Worm (Caenorhabditis elegans) whole organism, early embryonic: Measurements from ENCODE around the gene srd-58.

Experiments
- B0310.2 ChIP-seq: sonication (generic microtip); optimal IDR thresholded peaks from 2 replicates; lab custom pipeline; 2016; ENCODE audit warnings: mild to moderate bottlenecking, missing genetic modification characterization, missing compliant biosample characterization
- F13C5.2 ChIP-seq: sonication (generic microtip); optimal IDR thresholded peaks from 2 replicates; lab custom pipeline; 2017; ENCODE audit warnings: mild to moderate bottlenecking, missing genetic modification characterization, inconsistent platforms, missing compliant biosample characterization
- aly-1 ChIP-seq: sonication (generic microtip); optimal IDR thresholded peaks from 2 replicates; lab custom pipeline; 2016; ENCODE audit warnings: missing genetic modification characterization, missing compliant biosample characterization
- ama-1 ChIP-seq: fragments of 150-350 bp; optimal IDR thresholded peaks from 2 replicates; lab custom pipeline; 2014
- ceh-13 ChIP-seq: fragments of 200-800 bp; sonication (Bioruptor generic); optimal IDR thresholded peaks from 2 replicates; lab custom pipeline; 2018; ENCODE audit warnings: mild to moderate bottlenecking, missing genetic modification characterization, missing compliant biosample characterization
- ceh-36 ChIP-seq: sonication (generic microtip); optimal IDR thresholded peaks from 2 replicates; lab custom pipeline; 2016; ENCODE audit warnings: missing genetic modification characterization, inconsistent platforms, missing compliant biosample characterization
- ets-7 ChIP-seq: sonication (generic microtip); optimal IDR thresholded peaks from 2 replicates; lab custom pipeline; 2016; ENCODE audit warnings: missing genotype, missing genetic modification characterization, missing compliant biosample characterization
- flt-1 ChIP-seq: fragments of 200-800 bp; sonication (Bioruptor generic); IDR thresholded peaks from 2 replicates; pipeline ENCODE4 v1.3.6; 2022; ENCODE audit warnings: missing genetic modification characterization, missing compliant biosample characterization
- hmbx-1 ChIP-seq: sonication (generic microtip); optimal IDR thresholded peaks from 2 replicates; lab custom pipeline; 2016; ENCODE audit warnings: mild to moderate bottlenecking, missing genetic modification characterization, missing compliant biosample characterization
- hmg-4 ChIP-seq: fragments of 200-800 bp; sonication (Bioruptor generic); optimal IDR thresholded peaks from 2 replicates; lab custom pipeline; 2018; ENCODE audit warnings: mild to moderate bottlenecking, missing genetic modification characterization, missing compliant biosample characterization
- hnd-1 ChIP-seq: sonication (generic microtip); optimal IDR thresholded peaks from 2 replicates; lab custom pipeline; 2016; ENCODE audit warnings: missing genetic modification characterization, missing compliant biosample characterization
- pes-1 ChIP-seq: fragments of 200-800 bp; sonication (Bioruptor generic); IDR thresholded peaks from 2 replicates; pipeline ENCODE4 v1.3.6; 2022; ENCODE audit warnings: missing genetic modification reagents, missing genetic modification characterization, missing compliant biosample characterization
- scrt-1 ChIP-seq: fragments of 200-800 bp; sonication (Bioruptor generic); IDR thresholded peaks from 2 replicates; pipeline ENCODE4 v1.3.6; 2022; ENCODE audit warnings: missing genetic modification characterization, missing compliant biosample characterization
- sea-1 ChIP-seq: fragments of 200-800 bp; sonication (Bioruptor generic); conservative IDR thresholded peaks from 2 replicates; pipeline ENCODE4 v1.3.6; 2022; ENCODE audit warnings: missing genetic modification characterization, missing compliant biosample characterization
- tbx-11 ChIP-seq: fragments of 200-800 bp; sonication (Bioruptor generic); IDR thresholded peaks from 2 replicates; pipeline ENCODE4 v1.3.6; 2022; ENCODE audit warnings: missing genetic modification characterization, missing compliant biosample characterization
- tbx-37 ChIP-seq: fragments of 200-800 bp; sonication (Bioruptor generic); conservative IDR thresholded peaks from 2 replicates; pipeline ENCODE4 v1.3.6; 2022; ENCODE audit warnings: missing genetic modification reagents, missing genetic modification characterization, missing compliant biosample characterization
- tra-4 ChIP-seq: sonication (generic microtip); optimal IDR thresholded peaks from 2 replicates; lab custom pipeline; 2017; ENCODE audit warnings: missing genetic modification characterization, missing compliant biosample characterization

The srd-58 gene

ce11 chrII:7204951-7205350, at the start of gene srd-58:
srd-58 (minus strand) TSS chrII:7205051.
- TF ChIP-seq scrt-1 (no peak), tra-4 (tag; lab: Kevin White, UChicago) (no peak), hmg-4 (GFP tag; lab: Kevin White, UChicago) (no peak), ets-7 (no peak), sea-1 (GFP tag; lab: Robert Waterston, UW) (no peak), hmbx-1 (no peak), flt-1 (GFP tag; lab: Robert Waterston, UW) (no peak), ceh-13 (GFP tag; lab: Kevin White, UChicago) (no peak), aly-1 (tag; lab: Kevin White, UChicago) (no peak), ceh-36 (tag; lab: Kevin White, UChicago) (no peak), B0310.2 (tag; lab: Kevin White, UChicago) (no peak), tbx-11 (GFP tag; lab: Robert Waterston, UW) (no peak), ama-1 (lab: Kevin White, UChicago) (no peak), hnd-1 (tag; lab: Kevin White, UChicago) (no peak)

DNA sequence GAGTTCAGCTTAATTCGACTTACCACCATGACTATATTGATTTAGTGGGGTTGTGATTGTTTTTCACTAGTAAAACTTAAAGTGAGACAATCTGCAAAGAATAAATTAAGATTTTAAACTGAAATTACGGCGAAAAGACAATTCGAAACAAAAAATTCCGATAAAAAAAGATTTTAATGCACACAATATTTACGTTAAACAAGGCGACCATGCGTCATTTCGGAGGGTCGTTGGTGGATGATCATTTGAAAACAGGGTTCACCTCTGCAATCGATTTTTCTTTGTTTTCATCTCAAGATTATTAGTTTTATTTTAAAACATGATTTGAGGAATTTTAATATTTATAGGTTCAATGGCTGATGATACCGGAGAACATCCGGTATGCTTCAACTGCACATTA, 48.2 kb upstream of the srd-58 start, which contains the start of gene lsm-4:
lsm-4 (minus strand) TSS at position 91 of the 400 bp plus-strand sequence.
- TF ChIP-seq sea-1 (GFP tag; lab: Robert Waterston, UW): no peak
- no peak for TF ChIP-seq ama-1 (lab: Kevin White, UChicago)
- no peak for TF ChIP-seq tbx-11 (GFP tag; lab: Robert Waterston, UW)
- TF ChIP-seq tbx-37 (GFP tag; lab: Robert Waterston, UW): no peak
- TF ChIP-seq flt-1 (GFP tag; lab: Robert Waterston, UW): no peak
- TF ChIP-seq aly-1 (tag; lab: Kevin White, UChicago): no peak
- TF ChIP-seq scrt-1: no peak
- TF ChIP-seq hmg-4 (GFP tag; lab: Kevin White, UChicago): no peak
- no peak for TF ChIP-seq B0310.2 (tag; lab: Kevin White, UChicago)
- TF ChIP-seq tra-4 (tag; lab: Kevin White, UChicago): no peak
- no peak for TF ChIP-seq F13C5.2 (tag; lab: Kevin White, UChicago)
- TF ChIP-seq ceh-13 (GFP tag; lab: Kevin White, UChicago): no peak
- TF ChIP-seq ceh-36 (tag; lab: Kevin White, UChicago): no peak
- TF ChIP-seq ets-7: no peak

DNA sequence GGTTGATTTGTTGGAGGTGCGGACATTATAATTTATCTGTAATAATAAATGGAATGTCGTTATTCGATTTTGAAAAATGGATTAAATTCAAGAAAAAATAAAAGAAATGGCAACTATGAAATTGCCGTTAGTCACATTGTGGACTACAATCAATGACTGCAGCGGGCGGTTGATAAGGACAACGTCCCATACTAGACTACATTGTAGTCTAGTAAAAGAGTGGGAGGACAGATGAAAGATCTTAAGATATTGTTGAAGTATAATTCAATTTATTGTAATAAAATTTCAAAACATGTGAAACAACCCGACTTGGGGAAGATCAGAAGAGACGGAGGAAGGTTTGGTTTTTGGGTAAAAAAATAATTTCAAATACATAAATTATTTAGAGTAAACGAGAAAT, 47.1 kb upstream of the srd-58 start, which contains the start of the genes prx-13 and ada-2:
prx-13 (minus strand) TSS at position 38 of the 400 bp plus-strand sequence.
ada-2 (plus strand) TSS at position 282 of the 400 bp plus-strand sequence.
- TF ChIP-seq sea-1 (GFP tag; lab: Robert Waterston, UW) (no peak), ama-1 (lab: Kevin White, UChicago) (no peak), tbx-37 (GFP tag; lab: Robert Waterston, UW) (no peak), tra-4 (tag; lab: Kevin White, UChicago) (no peak), hnd-1 (tag; lab: Kevin White, UChicago) (no peak), ceh-36 (tag; lab: Kevin White, UChicago) (no peak), B0310.2 (tag; lab: Kevin White, UChicago) (no peak), flt-1 (GFP tag; lab: Robert Waterston, UW) (no peak), hmg-4 (GFP tag; lab: Kevin White, UChicago) (no peak), ets-7 (no peak), tbx-11 (GFP tag; lab: Robert Waterston, UW) (no peak)

DNA sequence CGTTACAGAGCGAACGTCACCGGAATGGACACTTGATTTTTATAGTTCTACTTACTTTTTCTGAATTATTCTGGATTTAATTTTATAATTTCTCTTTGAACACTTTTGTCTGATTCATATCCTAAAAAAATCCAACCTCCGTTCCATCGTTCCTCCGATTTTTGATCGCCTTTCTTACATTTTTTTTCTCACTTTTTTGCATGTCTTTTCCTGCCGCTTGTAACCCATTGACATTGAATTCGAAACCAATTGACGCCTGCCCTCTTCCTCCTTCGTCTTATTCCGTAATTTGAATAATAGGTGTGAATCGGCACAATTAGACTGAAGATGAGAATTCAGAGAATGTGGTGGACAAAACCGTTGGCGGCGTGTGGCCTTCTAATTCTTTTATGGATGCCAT, 40.7 kb upstream of the srd-58 start, which contains the start of gene skpo-3:
skpo-3 (plus strand) TSS at position 301 of the 400 bp plus-strand sequence.
- TF ChIP-seq scrt-1 (no peak), ceh-36 (tag; lab: Kevin White, UChicago) (no peak), tbx-37 (GFP tag; lab: Robert Waterston, UW) (no peak), aly-1 (tag; lab: Kevin White, UChicago) (no peak), B0310.2 (tag; lab: Kevin White, UChicago) (no peak), tbx-11 (GFP tag; lab: Robert Waterston, UW) (no peak), hmg-4 (GFP tag; lab: Kevin White, UChicago) (no peak)

ce11 chrII:7242754-7243153, 37.9 kb upstream of the srd-58 start:
- no peak for TF ChIP-seq ceh-13 (GFP tag; lab: Kevin White, UChicago)

- TF ChIP-seq B0310.2 (tag; lab: Kevin White, UChicago): no peak
- no peak for TF ChIP-seq sea-1 (GFP tag; lab: Robert Waterston, UW)
- no peak for TF ChIP-seq hnd-1 (tag; lab: Kevin White, UChicago)
Measured at ce11 chrII:7239705-7240104, 34.9 kb upstream of the srd-58 start.

DNA sequence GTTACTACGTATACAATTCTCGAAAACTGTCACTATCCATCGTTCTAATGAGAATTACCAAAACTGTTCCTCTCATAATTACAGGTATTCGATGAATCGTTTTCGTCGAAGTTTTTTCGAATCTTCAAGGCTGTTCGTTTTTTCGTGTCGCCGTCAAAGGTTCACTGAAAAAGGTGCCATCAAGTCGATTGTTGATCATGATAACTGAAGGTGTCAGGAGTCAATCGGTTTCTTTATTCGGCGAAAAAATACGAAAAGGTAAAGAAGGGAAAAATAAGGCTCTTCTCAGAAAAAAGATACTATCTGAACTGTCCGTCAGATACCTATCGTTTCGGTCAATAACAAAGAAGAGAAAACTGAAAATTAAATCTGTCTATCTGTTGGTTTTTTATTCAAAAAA, 33.9 kb upstream of the srd-58 start:
- TF ChIP-seq aly-1 (tag; lab: Kevin White, UChicago) (no peak), F13C5.2 (tag; lab: Kevin White, UChicago) (no peak), hmg-4 (GFP tag; lab: Kevin White, UChicago) (no peak), flt-1 (GFP tag; lab: Robert Waterston, UW) (no peak), pes-1 (GFP tag; lab: Robert Waterston, UW) (no peak), B0310.2 (tag; lab: Kevin White, UChicago) (no peak), ama-1 (lab: Kevin White, UChicago) (no peak), ceh-13 (GFP tag; lab: Kevin White, UChicago) (no peak), scrt-1 (no peak), tbx-37 (GFP tag; lab: Robert Waterston, UW) (no peak), tra-4 (tag; lab: Kevin White, UChicago) (no peak), ets-7 (no peak), sea-1 (GFP tag; lab: Robert Waterston, UW) (no peak)

DNA sequence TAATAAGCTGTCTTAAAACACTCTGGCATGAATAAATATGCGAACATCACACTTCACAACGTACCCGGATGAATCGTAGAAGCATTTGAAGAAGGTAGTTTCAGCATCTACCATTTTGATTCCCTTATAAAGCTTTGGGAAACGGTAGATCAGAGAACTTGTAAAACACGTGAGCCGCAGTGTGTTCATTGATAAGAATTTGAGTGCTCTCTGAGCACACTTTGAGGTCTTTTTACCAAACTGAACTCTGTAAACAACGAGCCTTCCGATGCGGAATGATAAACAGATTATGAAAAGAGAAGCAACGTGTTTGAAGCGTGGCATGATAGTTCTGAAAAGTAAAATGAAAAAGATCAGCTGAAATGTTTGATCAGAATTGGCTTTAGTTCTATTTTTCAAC, 33.4 kb upstream of the srd-58 start, which contains the start of gene aqp-1:
aqp-1 (minus strand) TSS at position 102 of the 400 bp plus-strand sequence.
- TF ChIP-seq pes-1 (GFP tag; lab: Robert Waterston, UW) (no peak), aly-1 (tag; lab: Kevin White, UChicago) (no peak), flt-1 (GFP tag; lab: Robert Waterston, UW) (no peak), tra-4 (tag; lab: Kevin White, UChicago) (no peak), hmg-4 (GFP tag; lab: Kevin White, UChicago) (no peak), ceh-13 (GFP tag; lab: Kevin White, UChicago) (no peak), tbx-37 (GFP tag; lab: Robert Waterston, UW) (no peak), hmbx-1 (no peak), B0310.2 (tag; lab: Kevin White, UChicago) (no peak), scrt-1 (no peak), sea-1 (GFP tag; lab: Robert Waterston, UW) (no peak), ceh-36 (tag; lab: Kevin White, UChicago) (no peak), F13C5.2 (tag; lab: Kevin White, UChicago) (no peak), tbx-11 (GFP tag; lab: Robert Waterston, UW) (no peak), ets-7 (no peak), hnd-1 (tag; lab: Kevin White, UChicago) (no peak)
